Fruit fly (Drosophila melanogaster) whole organism, embryonic: Measurements from ENCODE around the gene Cyp313a4.
A peak's percentile ranks its signal among the peaks of the same experiment; 100 is the strongest.

Source experiments
- Abd-B ChIP-seq: fragments of 200-800 bp; sonication (Bioruptor generic); optimal IDR thresholded peaks from 2 replicates; lab custom pipeline; 2018; ENCODE audit warnings: missing biosample characterization, mild to moderate bottlenecking, missing genetic modification characterization, moderate library complexity
- Awh ChIP-seq: fragments of 200-800 bp; sonication (Bioruptor generic); IDR thresholded peaks from 2 replicates; pipeline ENCODE4, ENCODE4 v1.3.6; 2022; ENCODE audit warnings: missing biosample characterization, missing genetic modification characterization
- Bteb2 ChIP-seq: fragments of 200-800 bp; sonication (Bioruptor generic); optimal IDR thresholded peaks from 2 replicates; lab custom pipeline; 2016; ENCODE audit warnings: missing biosample characterization, missing genetic modification characterization
- CG10543 ChIP-seq: fragments of 200-800 bp; sonication (Bioruptor generic); optimal IDR thresholded peaks from 3 replicates; lab custom pipeline; 2017; ENCODE audit warnings: missing biosample characterization, mild to moderate bottlenecking, missing genetic modification characterization, moderate library complexity
- CG11695 ChIP-seq: fragments of 200-800 bp; sonication (Bioruptor generic); IDR thresholded peaks from 3 replicates; pipeline ENCODE4 v1.3.6; 2022; ENCODE audit warnings: missing biosample characterization, missing genetic modification characterization
- CG12104 ChIP-seq: fragments of 200-800 bp; sonication (Bioruptor generic); optimal IDR thresholded peaks from 3 replicates; lab custom pipeline; 2016; ENCODE audit warnings: missing biosample characterization, missing genetic modification characterization
- CG12155 ChIP-seq: fragments of 200-800 bp; sonication (Bioruptor generic); optimal IDR thresholded peaks from 3 replicates; lab custom pipeline; 2016; ENCODE audit warnings: missing biosample characterization, missing genetic modification characterization
- CG13287 ChIP-seq: fragments of 200-800 bp; sonication (Bioruptor generic); IDR thresholded peaks from 2 replicates; pipeline ENCODE4 v1.3.6; 2022; ENCODE audit warnings: missing biosample characterization, missing genetic modification characterization; ENCODE audit not compliant: partially characterized antibody
- CG14860 ChIP-seq: fragments of 200-800 bp; sonication (Bioruptor generic); IDR thresholded peaks from 3 replicates; pipeline ENCODE4 v1.3.6; 2022; ENCODE audit warnings: missing biosample characterization, missing genetic modification characterization; ENCODE audit not compliant: partially characterized antibody
- CG1529 ChIP-seq: fragments of 200-800 bp; sonication (Bioruptor generic); optimal IDR thresholded peaks from 3 replicates; lab custom pipeline; 2018; ENCODE audit warnings: missing biosample characterization, missing genetic modification characterization
- CG1647 ChIP-seq: fragments of 200-800 bp; sonication (Bioruptor generic); optimal IDR thresholded peaks from 3 replicates; lab custom pipeline; 2016; ENCODE audit warnings: missing biosample characterization, missing genetic modification characterization
- CG2199 ChIP-seq: fragments of 200-800 bp; sonication (Bioruptor generic); IDR thresholded peaks from 3 replicates; pipeline ENCODE4 v1.3.6; 2022; ENCODE audit warnings: missing biosample characterization, missing genetic modification characterization
- CG2202 ChIP-seq: fragments of 200-800 bp; sonication (Bioruptor generic); optimal IDR thresholded peaks from 2 replicates; lab custom pipeline; 2018; ENCODE audit warnings: missing biosample characterization, mild to moderate bottlenecking, missing genetic modification characterization
- CG2889 ChIP-seq: fragments of 200-800 bp; sonication (Bioruptor generic); IDR thresholded peaks from 3 replicates; pipeline ENCODE4 v1.3.6; 2022; ENCODE audit warnings: missing biosample characterization, missing genetic modification characterization
- CG3281 ChIP-seq: fragments of 200-800 bp; sonication (Bioruptor generic); optimal IDR thresholded peaks from 3 replicates; lab custom pipeline; 2017; ENCODE audit warnings: missing biosample characterization, mild to moderate bottlenecking, missing genetic modification characterization
- CG33557 ChIP-seq: fragments of 200-800 bp; sonication (Bioruptor generic); optimal IDR thresholded peaks from 2 replicates; lab custom pipeline; 2019; ENCODE audit warnings: missing biosample characterization, mild to moderate bottlenecking, missing genetic modification characterization, moderate library complexity
- CG43689 ChIP-seq: fragments of 200-800 bp; sonication (Bioruptor generic); IDR thresholded peaks from 2 replicates; pipeline ENCODE4 v1.3.6; 2022; ENCODE audit warnings: missing biosample characterization, missing genetic modification characterization
- CG4424 ChIP-seq: fragments of 200-800 bp; sonication (Bioruptor generic); optimal IDR thresholded peaks from 3 replicates; lab custom pipeline; 2016; ENCODE audit warnings: missing biosample characterization, missing genetic modification characterization
- CG6175 ChIP-seq: fragments of 200-800 bp; sonication (Bioruptor generic); IDR thresholded peaks from 3 replicates; pipeline ENCODE4 v1.3.6; 2022; ENCODE audit warnings: missing biosample characterization, missing genetic modification characterization
- CG6654 ChIP-seq: fragments of 200-800 bp; sonication (Bioruptor generic); optimal IDR thresholded peaks from 2 replicates; lab custom pipeline; 2017; ENCODE audit warnings: missing biosample characterization, mild to moderate bottlenecking, missing genetic modification characterization
- CG6791 ChIP-seq: fragments of 200-800 bp; sonication (Bioruptor generic); IDR thresholded peaks from 3 replicates; pipeline ENCODE4 v1.3.6; 2022; ENCODE audit warnings: missing biosample characterization, missing genetic modification characterization; ENCODE audit not compliant: partially characterized antibody
- CG7357 ChIP-seq: fragments of 200-800 bp; sonication (Bioruptor generic); IDR thresholded peaks from 3 replicates; pipeline ENCODE4 v1.3.6; 2022; ENCODE audit warnings: missing biosample characterization, missing genetic modification characterization
- CG7839 ChIP-seq: fragments of 200-800 bp; sonication (Bioruptor generic); optimal IDR thresholded peaks from 3 replicates; lab custom pipeline; 2018; ENCODE audit warnings: missing biosample characterization, mild to moderate bottlenecking, missing genetic modification characterization, moderate library complexity
- CG8359 ChIP-seq: fragments of 200-800 bp; sonication (Bioruptor generic); optimal IDR thresholded peaks from 2 replicates; lab custom pipeline; 2017; ENCODE audit warnings: missing biosample characterization, mild to moderate bottlenecking, missing genetic modification characterization, borderline replicate concordance
- CG8388 ChIP-seq: fragments of 200-800 bp; sonication (Bioruptor generic); optimal IDR thresholded peaks from 2 replicates; lab custom pipeline; 2019; ENCODE audit warnings: missing biosample characterization, mild to moderate bottlenecking, missing genetic modification characterization, moderate library complexity
- CTCF ChIP-seq: fragments of 200-800 bp; sonication (Bioruptor generic); optimal IDR thresholded peaks from 2 replicates; lab custom pipeline; 2017; ENCODE audit warnings: missing biosample characterization, mild to moderate bottlenecking, missing genetic modification characterization, moderate library complexity
- Dip3 ChIP-seq: fragments of 200-800 bp; sonication (Bioruptor generic); optimal IDR thresholded peaks from 3 replicates; lab custom pipeline; 2016; ENCODE audit warnings: missing biosample characterization, missing genetic modification characterization
- Eip74EF ChIP-seq, 2 experiments: fragments of 200-800 bp in 1 of 2; fragments of >200 bp in 1 of 2; sonication (Bioruptor generic) in 1 of 2; optimal IDR thresholded peaks; 2 replicates each; lab custom pipeline; 2017 to 2019; ENCODE audit warnings: missing biosample characterization in 2 of 2, missing genetic modification characterization in 2 of 2, mild to moderate bottlenecking in 1 of 2, moderate library complexity in 1 of 2
- Hmx ChIP-seq: fragments of 200-800 bp; sonication (Bioruptor generic); optimal IDR thresholded peaks from 2 replicates; lab custom pipeline; 2016; ENCODE audit warnings: missing biosample characterization, missing genetic modification characterization
- Lim3 ChIP-seq: fragments of 200-800 bp; sonication (Bioruptor generic); IDR thresholded peaks from 2 replicates; pipeline ENCODE4 v1.3.6; 2022; ENCODE audit warnings: missing biosample characterization, missing genetic modification characterization
- MESR4 ChIP-seq: fragments of 200-800 bp; sonication (Bioruptor generic); optimal IDR thresholded peaks from 2 replicates; lab custom pipeline; 2018; ENCODE audit warnings: missing biosample characterization, mild to moderate bottlenecking, missing genetic modification characterization, moderate library complexity
- NC2β ChIP-seq: fragments of 200-800 bp; sonication (Bioruptor generic); optimal IDR thresholded peaks from 2 replicates; lab custom pipeline; 2016; ENCODE audit warnings: missing biosample characterization, missing genetic modification characterization
- Sin3A ChIP-seq: fragments of >200 bp; optimal IDR thresholded peaks from 2 replicates; lab custom pipeline; 2018
- Taf1 ChIP-seq: fragments of 200-800 bp; sonication (Bioruptor generic); IDR thresholded peaks from 2 replicates; pipeline ENCODE4 v1.3.6; 2022; ENCODE audit warnings: missing biosample characterization, missing genetic modification characterization
- amos ChIP-seq: fragments of 200-800 bp; sonication (Bioruptor generic); IDR thresholded peaks from 2 replicates; pipeline ENCODE4 v1.3.6; 2022; ENCODE audit warnings: missing biosample characterization, missing genetic modification characterization; ENCODE audit not compliant: partially characterized antibody
- bcd ChIP-seq: fragments of 200-800 bp; sonication (Bioruptor generic); optimal IDR thresholded peaks from 2 replicates; lab custom pipeline; 2017; ENCODE audit warnings: missing biosample characterization, mild to moderate bottlenecking, missing genetic modification characterization
- chif ChIP-seq, 2 experiments: fragments of 200-800 bp; sonication (Bioruptor generic); optimal IDR thresholded peaks; 3 replicates each; lab custom pipeline; 2016; ENCODE audit warnings: missing biosample characterization in 2 of 2, missing genetic modification characterization in 2 of 2
- emc ChIP-seq: fragments of 200-800 bp; sonication (Bioruptor generic); optimal IDR thresholded peaks from 2 replicates; lab custom pipeline; 2016; ENCODE audit warnings: missing biosample characterization, missing genetic modification characterization
- eyg ChIP-seq: fragments of 200-800 bp; sonication (Bioruptor generic); optimal IDR thresholded peaks from 3 replicates; lab custom pipeline; 2016; ENCODE audit warnings: missing biosample characterization, missing genetic modification characterization
- fd102C ChIP-seq: fragments of 200-800 bp; sonication (Bioruptor generic); optimal IDR thresholded peaks from 2 replicates; lab custom pipeline; 2018; ENCODE audit warnings: missing biosample characterization, mild to moderate bottlenecking, missing genetic modification characterization, moderate library complexity
- fd96Cb ChIP-seq: fragments of 200-800 bp; sonication (Bioruptor generic); optimal IDR thresholded peaks from 2 replicates; lab custom pipeline; 2018; ENCODE audit warnings: missing biosample characterization, mild to moderate bottlenecking, missing genetic modification characterization, moderate library complexity
- maf-S ChIP-seq: fragments of 200-800 bp; sonication (Bioruptor generic); optimal IDR thresholded peaks from 2 replicates; lab custom pipeline; 2016; ENCODE audit warnings: missing biosample characterization, missing genetic modification characterization
- nerfin-1 ChIP-seq: fragments of 200-800 bp; sonication (Bioruptor generic); optimal IDR thresholded peaks from 3 replicates; lab custom pipeline; 2019; ENCODE audit warnings: missing biosample characterization, mild to moderate bottlenecking, missing genetic modification characterization, moderate library complexity
- pita ChIP-seq: fragments of 200-800 bp; sonication (Bioruptor generic); optimal IDR thresholded peaks from 2 replicates; lab custom pipeline; 2017; ENCODE audit warnings: missing biosample characterization, mild to moderate bottlenecking, missing genetic modification characterization
- prd ChIP-seq, 3 experiments: fragments of >200 bp in 2 of 3; fragments of 200-800 bp in 1 of 3; sonication (Bioruptor generic) in 1 of 3; optimal IDR thresholded peaks in 2 of 3; IDR thresholded peaks in 1 of 3; 2 replicates in 2 of 3; 3 replicates in 1 of 3; pipeline versions ENCODE4 v1.3.6 to Lab custom; 2017 to 2022; ENCODE audit warnings: missing biosample characterization in 1 of 3, missing genetic modification characterization in 1 of 3
- psq ChIP-seq: fragments of 200-800 bp; sonication (Bioruptor generic); optimal IDR thresholded peaks from 2 replicates; lab custom pipeline; 2017; ENCODE audit warnings: missing biosample characterization, missing genetic modification characterization
- stc ChIP-seq: fragments of 200-800 bp; sonication (Bioruptor generic); IDR thresholded peaks from 2 replicates; pipeline ENCODE4 v1.3.6; 2022; ENCODE audit warnings: missing biosample characterization, missing genetic modification characterization
- stwl ChIP-seq: fragments of 200-800 bp; sonication (Bioruptor generic); optimal IDR thresholded peaks from 3 replicates; lab custom pipeline; 2018; ENCODE audit warnings: missing biosample characterization, mild to moderate bottlenecking, missing genetic modification characterization, moderate library complexity
- vnd ChIP-seq: fragments of 200-800 bp; sonication (Bioruptor generic); IDR thresholded peaks from 3 replicates; pipeline ENCODE4 v1.3.6; 2022; ENCODE audit warnings: missing biosample characterization, missing genetic modification characterization; ENCODE audit not compliant: partially characterized antibody
- zfh2 ChIP-seq: fragments of 200-800 bp; sonication (Bioruptor generic); optimal IDR thresholded peaks from 2 replicates; lab custom pipeline; 2016; ENCODE audit warnings: missing biosample characterization, missing genetic modification characterization

Gene Cyp313a4

DNA sequence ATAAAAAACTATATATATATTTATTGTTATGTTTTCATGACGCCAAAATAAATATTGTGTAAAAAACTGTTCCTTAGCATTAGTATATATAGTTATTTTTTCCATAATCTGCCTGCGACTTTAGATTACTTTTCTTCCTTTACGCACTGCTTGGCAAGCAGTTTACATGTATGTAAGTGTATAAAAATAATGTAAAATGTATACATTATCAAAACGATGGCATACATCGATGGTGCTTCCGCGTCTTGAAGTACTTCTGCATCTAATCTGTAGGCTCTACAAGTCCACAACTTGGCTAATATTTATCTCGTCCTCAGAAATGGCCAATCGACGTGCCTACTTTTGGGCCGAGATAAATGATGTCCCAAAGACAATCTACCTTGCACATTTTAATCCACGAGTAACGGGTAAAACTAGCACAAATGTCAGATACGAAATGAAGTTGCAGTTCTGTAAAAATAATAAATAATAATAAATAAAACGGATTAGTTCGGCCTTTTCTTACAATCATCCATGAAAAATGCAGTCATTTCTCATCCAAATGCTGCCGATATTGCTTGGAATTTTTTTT, 43.1 kb downstream of the Cyp313a4 start, which contains the start of gene CG11608 (continued):
- TF ChIP-seq CG2202 (tag; lab: Kevin White, UChicago) = no peak
- no peak for TF ChIP-seq Taf1 (GFP tag; lab: Robert Waterston, UW)
- no peak for TF ChIP-seq prd (optimal IDR thresholded peaks at IDR 0.05; lab: Kevin White, UChicago)
- no peak for TF ChIP-seq prd (GFP tag; IDR thresholded peaks at IDR 0.05; lab: Robert Waterston, UW)
- no peak for TF ChIP-seq vnd (GFP tag; lab: Robert Waterston, UW)
- TF ChIP-seq CG6654 = no peak
- TF ChIP-seq CG7357 = no peak
- TF ChIP-seq CG4424 (GFP tag; lab: Kevin White, UChicago) = no peak
- TF ChIP-seq Bteb2 (GFP tag; lab: Kevin White, UChicago) = no peak
- peak; percentile 71 for TF ChIP-seq CG6791
- TF ChIP-seq chif (GFP tag; optimal IDR thresholded peaks at IDR 0.05; lab: Kevin White, UChicago) = no peak
- peak; percentile 79 for TF ChIP-seq CTCF
- no peak for TF ChIP-seq Dip3 (GFP tag; lab: Kevin White, UChicago)
- no peak for TF ChIP-seq eyg (GFP tag; lab: Kevin White, UChicago)
- no peak for TF ChIP-seq CG2889
- TF ChIP-seq psq (GFP tag; lab: Kevin White, UChicago) = no peak
- 0 out of 3 replicates have a peak, but pooled peaks have one; percentile 33 for TF ChIP-seq CG14860 (GFP tag; lab: Robert Waterston, UW)
- TF ChIP-seq CG6175 (GFP tag; lab: Robert Waterston, UW) = no peak
- no peak for TF ChIP-seq CG12104 (GFP tag; lab: Kevin White, UChicago)
- TF ChIP-seq amos (GFP tag; lab: Robert Waterston, UW) = peak; percentile 61; the same call in 1 of the 2 replicates
- TF ChIP-seq nerfin-1 (tag; lab: Kevin White, UChicago) = no peak
- no peak for TF ChIP-seq CG3281
- TF ChIP-seq pita (GFP tag; lab: Kevin White, UChicago) = peak; percentile 34
- peak; percentile 46 for TF ChIP-seq Abd-B (GFP tag; lab: Kevin White, UChicago)
- TF ChIP-seq CG1529 (GFP tag; lab: Kevin White, UChicago) = no peak
- no peak for TF ChIP-seq CG1647 (GFP tag; lab: Kevin White, UChicago)
- TF ChIP-seq CG12155 (GFP tag; lab: Kevin White, UChicago) = no peak
- peak; percentile 41 for TF ChIP-seq stwl (tag; lab: Kevin White, UChicago)
- TF ChIP-seq Awh = no peak
- no peak for TF ChIP-seq zfh2 (GFP tag; lab: Kevin White, UChicago)
- TF ChIP-seq bcd (GFP tag; lab: Kevin White, UChicago) = no peak
- TF ChIP-seq Sin3A = no peak
- TF ChIP-seq CG8359 (GFP tag; lab: Kevin White, UChicago) = no peak
- TF ChIP-seq CG33557 (GFP tag; lab: Kevin White, UChicago) = no peak
- no peak for TF ChIP-seq Hmx (GFP tag; lab: Kevin White, UChicago)
- TF ChIP-seq Eip74EF (GFP tag; optimal IDR thresholded peaks at IDR 0.05; lab: Kevin White, UChicago) = peak in 1 of 2 experiments; percentile 42
- TF ChIP-seq CG7839 (tag; lab: Kevin White, UChicago) = no peak
- no peak for TF ChIP-seq maf-S (GFP tag; lab: Kevin White, UChicago)
- TF ChIP-seq CG11695 (GFP tag; lab: Robert Waterston, UW) = no peak
- 0 out of 2 replicates have a peak, but pooled peaks have one; percentile 12 for TF ChIP-seq CG13287 (GFP tag; lab: Robert Waterston, UW)
- TF ChIP-seq Lim3 (GFP tag; lab: Robert Waterston, UW) = no peak
- no peak for TF ChIP-seq NC2β (GFP tag; lab: Kevin White, UChicago)
- no peak for TF ChIP-seq CG8388 (GFP tag; lab: Kevin White, UChicago)
- no peak for TF ChIP-seq CG43689 (GFP tag; lab: Robert Waterston, UW)
- peak; percentile 92 for TF ChIP-seq CG2199 (GFP tag; lab: Robert Waterston, UW)
- TF ChIP-seq emc (GFP tag; lab: Kevin White, UChicago) = no peak
- no peak for TF ChIP-seq fd102C (GFP tag; lab: Kevin White, UChicago)
- no peak for TF ChIP-seq fd96Cb (tag; lab: Kevin White, UChicago)
- no peak for TF ChIP-seq stc
- TF ChIP-seq CG10543 (GFP tag; lab: Kevin White, UChicago) = no peak
- TF ChIP-seq MESR4 = no peak
